Fruit fly (Drosophila melanogaster): ENCODE data around the gene CG31220.

The CG31220 gene

DNA sequence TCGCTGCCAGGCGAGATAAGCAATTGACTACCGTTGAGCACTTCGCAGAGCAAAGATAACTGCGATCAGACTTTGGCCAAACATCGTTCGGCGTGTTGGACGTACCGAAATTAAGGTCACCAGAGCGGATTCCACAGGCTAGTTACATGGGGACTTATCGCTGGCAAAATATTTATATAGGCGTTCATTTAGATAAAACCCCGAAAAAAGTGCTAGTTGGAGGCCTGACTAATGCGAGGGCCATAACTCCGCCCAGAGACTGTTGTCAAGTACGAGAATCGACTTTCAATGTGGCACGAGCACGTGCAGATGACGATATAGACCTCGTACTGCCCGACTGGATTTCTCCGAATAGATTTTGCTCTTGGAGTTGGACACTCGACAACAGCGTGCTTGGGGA is 28.4 kb upstream of the CG31220 start (continued):
- no peak for TF ChIP-seq CG18262 (tag; optimal IDR thresholded peaks at IDR 0.05)
- TF ChIP-seq vnd (GFP tag; IDR thresholded peaks at IDR 0.05; ENCODE audit: partially characterized antibody) = no peak
- TF ChIP-seq CG17186 (GFP tag; optimal IDR thresholded peaks at IDR 0.05) = no peak
- no peak for TF ChIP-seq CG5245 (GFP tag; optimal IDR thresholded peaks at IDR 0.05)
- TF ChIP-seq CG7987 (GFP tag; optimal IDR thresholded peaks at IDR 0.05) = peak; percentile 29
- TF ChIP-seq maf-S (GFP tag; optimal IDR thresholded peaks at IDR 0.05) = no peak
- TF ChIP-seq CG10565 (GFP tag; optimal IDR thresholded peaks at IDR 0.05) = no peak
- no peak for TF ChIP-seq CG12219 (GFP tag; optimal IDR thresholded peaks at IDR 0.05)
- no peak for TF ChIP-seq Eip74EF (GFP tag; optimal IDR thresholded peaks at IDR 0.05)
- 0 out of 2 replicates have a peak, but pooled peaks have one; percentile 10 for TF ChIP-seq vvl (GFP tag; IDR thresholded peaks at IDR 0.05)
- no peak for TF ChIP-seq Side (GFP tag; optimal IDR thresholded peaks at IDR 0.05)
- TF ChIP-seq CG14860 (GFP tag; IDR thresholded peaks at IDR 0.05; ENCODE audit: partially characterized antibody) = no peak
- TF ChIP-seq ewg (GFP tag; optimal IDR thresholded peaks at IDR 0.05) = no peak
- TF ChIP-seq CG12769 (tag; optimal IDR thresholded peaks at IDR 0.05) = peak; percentile 47
- no peak for TF ChIP-seq jumu (GFP tag; optimal IDR thresholded peaks at IDR 0.05)
- TF ChIP-seq sima (GFP tag; optimal IDR thresholded peaks at IDR 0.05) = no peak
- no peak for TF ChIP-seq Opbp (GFP tag; IDR thresholded peaks at IDR 0.05; ENCODE audit: partially characterized antibody)
- TF ChIP-seq CG3407 (GFP tag; optimal IDR thresholded peaks at IDR 0.05) = no peak
- no peak for TF ChIP-seq NFAT (GFP tag; IDR thresholded peaks at IDR 0.05)
- TF ChIP-seq Deaf1 (tag; optimal IDR thresholded peaks at IDR 0.05) = peak; percentile 28
- no peak for TF ChIP-seq CG8290 (GFP tag; optimal IDR thresholded peaks at IDR 0.05)
- no peak for TF ChIP-seq CG8290 (tag; optimal IDR thresholded peaks at IDR 0.05)
- TF ChIP-seq psq (GFP tag; optimal IDR thresholded peaks at IDR 0.05) = no peak
- no peak for TF ChIP-seq zf30C (GFP tag; optimal IDR thresholded peaks at IDR 0.05)
- TF ChIP-seq CG34422 (GFP tag; IDR thresholded peaks at IDR 0.05) = no peak
- no peak for TF ChIP-seq chif (GFP tag; optimal IDR thresholded peaks at IDR 0.05)
- TF ChIP-seq hkb (optimal IDR thresholded peaks at IDR 0.05) = no peak
- TF ChIP-seq hkb (GFP tag; IDR thresholded peaks at IDR 0.05) = no peak
- TF ChIP-seq CG3281 (GFP tag; optimal IDR thresholded peaks at IDR 0.05) = peak; percentile 8
- TF ChIP-seq pfk (GFP tag; optimal IDR thresholded peaks at IDR 0.05) = no peak
- peak; percentile 2 for TF ChIP-seq ftz-f1 (GFP tag; optimal IDR thresholded peaks at IDR 0.05)
- no peak for TF ChIP-seq CG4404 (GFP tag; IDR thresholded peaks at IDR 0.05)
- TF ChIP-seq al (GFP tag; IDR thresholded peaks at IDR 0.05) = no peak
- no peak for TF ChIP-seq NC2β (GFP tag; optimal IDR thresholded peaks at IDR 0.05)
- no peak for TF ChIP-seq CG16815 (GFP tag; optimal IDR thresholded peaks at IDR 0.05)
- TF ChIP-seq ac (GFP tag; optimal IDR thresholded peaks at IDR 0.05) = no peak
- no peak for TF ChIP-seq HmgD (GFP tag; optimal IDR thresholded peaks at IDR 0.05)
- no peak for TF ChIP-seq HLHmδ (GFP tag; optimal IDR thresholded peaks at IDR 0.05)
- no peak for TF ChIP-seq CG17802 (tag; optimal IDR thresholded peaks at IDR 0.05)
- 0 out of 2 replicates have a peak, but pooled peaks have one; percentile 26 for TF ChIP-seq seq (GFP tag; IDR thresholded peaks at IDR 0.05)

DNA sequence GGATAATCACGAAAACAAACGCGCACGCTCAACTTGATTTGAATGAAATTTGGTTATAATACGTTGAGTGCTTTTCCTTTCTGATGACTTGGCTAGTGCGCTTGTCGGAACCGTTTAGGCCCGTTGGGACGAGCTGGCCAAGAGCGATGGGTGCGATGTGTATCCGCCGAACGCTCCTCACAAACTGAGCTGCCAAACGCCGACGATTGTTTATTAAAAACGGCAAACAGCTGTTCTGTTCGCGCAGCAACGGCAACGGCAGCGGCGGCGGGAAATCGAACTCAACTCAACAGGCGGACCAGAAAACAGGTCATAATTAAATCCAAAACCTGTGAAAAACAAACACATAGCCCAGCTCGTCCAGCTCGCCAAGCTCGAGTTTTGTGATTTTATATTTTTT is 27.3 kb upstream of the CG31220 start:
- no peak for TF ChIP-seq CG3407 (GFP tag; optimal IDR thresholded peaks at IDR 0.05)
- no peak for TF ChIP-seq sd (tag; optimal IDR thresholded peaks at IDR 0.05)
- TF ChIP-seq NC2α (GFP tag; optimal IDR thresholded peaks at IDR 0.05) = no peak
- TF ChIP-seq Scr (GFP tag; IDR thresholded peaks at IDR 0.05; ENCODE audit: partially characterized antibody) = no peak
- no peak for TF ChIP-seq CG12155 (GFP tag; optimal IDR thresholded peaks at IDR 0.05)
- no peak for TF ChIP-seq bigmax (GFP tag; optimal IDR thresholded peaks at IDR 0.05)
- TF ChIP-seq CG11696 (GFP tag; IDR thresholded peaks at IDR 0.05) = no peak
- no peak for TF ChIP-seq Hey (tag; optimal IDR thresholded peaks at IDR 0.05)
- TF ChIP-seq CG12659 (GFP tag; optimal IDR thresholded peaks at IDR 0.05) = no peak
- TF ChIP-seq CG17359 (tag; optimal IDR thresholded peaks at IDR 0.05) = no peak
- TF ChIP-seq CG8478 (optimal IDR thresholded peaks at IDR 0.05) = no peak
- no peak for TF ChIP-seq CG1792 (GFP tag; optimal IDR thresholded peaks at IDR 0.05)
- TF ChIP-seq Hr39 (optimal IDR thresholded peaks at IDR 0.05) = no peak
- peak; percentile 5 for TF ChIP-seq schlank (tag; optimal IDR thresholded peaks at IDR 0.05)
- TF ChIP-seq CG6765 (GFP tag; optimal IDR thresholded peaks at IDR 0.05) = no peak
- TF ChIP-seq abd-A (tag; optimal IDR thresholded peaks at IDR 0.05) = peak; percentile 78
